Worm (Caenorhabditis elegans) whole organism, L4 larva: ENCODE data around the gene rsp-3.

Experiments
- D1046.2 ChIP-seq: fragments of 200-800 bp; sonication (Bioruptor generic); IDR thresholded peaks from 2 replicates; pipeline ENCODE4 v1.3.6; 2022; ENCODE audit warnings: missing genetic modification characterization, missing compliant biosample characterization
- F10B5.3 ChIP-seq: sonication (generic microtip); optimal IDR thresholded peaks from 2 replicates; lab custom pipeline; 2016; ENCODE audit warnings: mild to moderate bottlenecking, missing genetic modification characterization, missing compliant biosample characterization
- F44E2.7 ChIP-seq: fragments of 200-800 bp; sonication (Bioruptor generic); IDR thresholded peaks from 2 replicates; pipeline ENCODE4 v2.1.2; 2022; ENCODE audit warnings: missing genetic modification characterization, missing compliant biosample characterization
- Y105C5A.15 ChIP-seq: fragments of 200-800 bp; sonication (Bioruptor generic); IDR thresholded peaks from 2 replicates; pipeline ENCODE4 v1.3.6; 2022; ENCODE audit warnings: missing genetic modification characterization, missing compliant biosample characterization
- Y48G9A.11 ChIP-seq: fragments of 200-800 bp; sonication (Bioruptor generic); IDR thresholded peaks from 2 replicates; pipeline ENCODE4 v1.3.6; 2022; ENCODE audit warnings: missing genetic modification reagents, missing genetic modification characterization, missing compliant biosample characterization
- Y75B8A.6 ChIP-seq: fragments of 200-800 bp; sonication (Bioruptor generic); IDR thresholded peaks from 2 replicates; pipeline ENCODE4 v1.3.6; 2022; ENCODE audit warnings: missing genetic modification reagents, missing genetic modification characterization, missing compliant biosample characterization
- ZK546.5 ChIP-seq, 2 experiments: sonication (generic microtip); optimal IDR thresholded peaks; 2 replicates each; lab custom pipeline; 2017; ENCODE audit warnings: missing biosample characterization in 2 of 2, missing genetic modification characterization in 2 of 2
- aha-1 ChIP-seq: fragments of 150-350 bp; peaks from one replicate; lab custom pipeline; 2014; ENCODE audit warnings: missing biosample characterization, missing genetic modification characterization
- ama-1 ChIP-seq: fragments of 150-350 bp; optimal IDR thresholded peaks from 2 replicates; lab custom pipeline; 2014; ENCODE audit warnings: inconsistent platforms, mixed read lengths
- arid-1 ChIP-seq: fragments of 200-800 bp; sonication (Bioruptor generic); conservative IDR thresholded peaks from 2 replicates; pipeline ENCODE4 v1.3.6; 2022; ENCODE audit warnings: missing genetic modification reagents, missing genetic modification characterization, missing compliant biosample characterization
- ceh-20 ChIP-seq: fragments of 200-800 bp; sonication (Bioruptor generic); IDR thresholded peaks from 2 replicates; pipeline ENCODE4 v1.3.6; 2022; ENCODE audit warnings: missing genetic modification reagents, missing genetic modification characterization, missing compliant biosample characterization
- ceh-44 ChIP-seq: fragments of 200-800 bp; sonication (Bioruptor generic); IDR thresholded peaks from 2 replicates; pipeline ENCODE4 v1.3.6; 2022; ENCODE audit warnings: missing genetic modification reagents, missing genetic modification characterization, missing compliant biosample characterization
- ceh-82 ChIP-seq: sonication (generic microtip); optimal IDR thresholded peaks from 2 replicates; lab custom pipeline; 2017; ENCODE audit warnings: missing biosample characterization, missing genetic modification characterization
- daf-12 ChIP-seq: fragments of 150-350 bp; optimal IDR thresholded peaks from 2 replicates; lab custom pipeline; 2014; ENCODE audit warnings: missing biosample characterization, missing genetic modification reagents, missing genetic modification characterization
- daf-16 ChIP-seq, 3 experiments: sonication (generic microtip); optimal IDR thresholded peaks; 2 replicates each; lab custom pipeline; 2016 to 2017; ENCODE audit warnings: missing genetic modification characterization in 3 of 3, missing genetic modification reagents in 3 of 3, mild to moderate bottlenecking in 2 of 3, missing compliant biosample characterization in 2 of 3, missing biosample characterization in 1 of 3, moderate library complexity in 1 of 3
- daf-19 ChIP-seq: fragments of 200-800 bp; sonication (Bioruptor generic); conservative IDR thresholded peaks from 2 replicates; pipeline ENCODE4 v1.3.6; 2022; ENCODE audit warnings: missing genetic modification characterization, missing compliant biosample characterization
- dmd-8 ChIP-seq: fragments of 200-800 bp; sonication (Bioruptor generic); IDR thresholded peaks from 2 replicates; pipeline ENCODE4 v1.3.6; 2022; ENCODE audit warnings: missing genetic modification characterization, missing compliant biosample characterization
- dmd-9 ChIP-seq: fragments of 200-800 bp; sonication (Bioruptor generic); IDR thresholded peaks from 2 replicates; pipeline ENCODE4 v1.3.6; 2022; ENCODE audit warnings: missing genetic modification reagents, missing genetic modification characterization, missing compliant biosample characterization
- dpl-1 ChIP-seq: fragments of 150-350 bp; optimal IDR thresholded peaks from 2 replicates; lab custom pipeline; 2014; ENCODE audit warnings: missing biosample characterization, missing genetic modification reagents, missing genetic modification characterization
- dve-1 ChIP-seq: sonication (generic microtip); optimal IDR thresholded peaks from 2 replicates; lab custom pipeline; 2017; ENCODE audit warnings: antibody characterized with exemption, mild to moderate bottlenecking, missing genetic modification characterization, missing compliant biosample characterization; ENCODE audit not compliant: insufficient read depth
- egl-43 ChIP-seq: fragments of 200-800 bp; sonication (Bioruptor generic); IDR thresholded peaks from 2 replicates; pipeline ENCODE4 v1.3.6; 2022; ENCODE audit warnings: missing genetic modification reagents, missing genetic modification characterization, missing compliant biosample characterization
- fkh-10 ChIP-seq: fragments of 150-350 bp; optimal IDR thresholded peaks from 2 replicates; lab custom pipeline; 2014; ENCODE audit warnings: missing biosample characterization, missing genetic modification reagents, missing genetic modification characterization
- hlh-11 ChIP-seq: fragments of 200-800 bp; sonication (Bioruptor generic); optimal IDR thresholded peaks from 2 replicates; lab custom pipeline; 2018; ENCODE audit warnings: mild to moderate bottlenecking, missing genetic modification characterization, missing compliant biosample characterization
- jun-1 ChIP-seq: fragments of 150-350 bp; optimal IDR thresholded peaks from 2 replicates; lab custom pipeline; 2014; ENCODE audit warnings: missing biosample characterization, missing genetic modification reagents, missing genetic modification characterization
- lin-13 ChIP-seq: fragments of 150-350 bp; optimal IDR thresholded peaks from 2 replicates; lab custom pipeline; 2014; ENCODE audit warnings: missing biosample characterization, missing genetic modification reagents, missing genetic modification characterization
- lin-38 ChIP-seq: fragments of 200-800 bp; sonication (Bioruptor generic); IDR thresholded peaks from 2 replicates; pipeline ENCODE4 v1.3.6; 2022; ENCODE audit warnings: missing genetic modification reagents, missing genetic modification characterization, missing compliant biosample characterization
- lin-39 ChIP-seq: fragments of 150-350 bp; optimal IDR thresholded peaks from 2 replicates; lab custom pipeline; 2014; ENCODE audit warnings: missing biosample characterization, missing genetic modification reagents, missing genetic modification characterization
- madf-9 ChIP-seq: fragments of 200-800 bp; sonication (Bioruptor generic); conservative IDR thresholded peaks from 2 replicates; pipeline ENCODE4 v1.3.6; 2022; ENCODE audit warnings: missing genetic modification reagents, missing genetic modification characterization, missing compliant biosample characterization
- mdl-1 ChIP-seq, 2 experiments: fragments of 150-350 bp in 1 of 2; sonication (generic microtip) in 1 of 2; optimal IDR thresholded peaks; 2 replicates each; lab custom pipeline; 2014 to 2017; ENCODE audit warnings: missing biosample characterization in 2 of 2, missing genetic modification characterization in 2 of 2
- mep-1 ChIP-seq: fragments of 150-350 bp; sonication (generic microtip); optimal IDR thresholded peaks from 3 replicates; lab custom pipeline; 2014; ENCODE audit warnings: missing biosample characterization, missing genetic modification characterization
- mes-2 ChIP-seq: sonication (generic microtip); optimal IDR thresholded peaks from 2 replicates; lab custom pipeline; 2016; ENCODE audit warnings: missing genotype, mild to moderate bottlenecking, missing genetic modification characterization, missing compliant biosample characterization; ENCODE audit not compliant: poor library complexity, severe bottlenecking
- nhr-10 ChIP-seq: fragments of 150-350 bp; optimal IDR thresholded peaks from 2 replicates; lab custom pipeline; 2014; ENCODE audit warnings: missing biosample characterization, missing genetic modification characterization
- nhr-111 ChIP-seq: fragments of 200-800 bp; sonication (Bioruptor generic); optimal IDR thresholded peaks from 2 replicates; lab custom pipeline; 2018; ENCODE audit warnings: mild to moderate bottlenecking, missing genetic modification characterization, missing compliant biosample characterization
- nhr-237 ChIP-seq: sonication (generic microtip); optimal IDR thresholded peaks from 2 replicates; lab custom pipeline; 2017; ENCODE audit warnings: missing biosample characterization, missing genetic modification characterization
- nhr-6 ChIP-seq: fragments of 150-350 bp; optimal IDR thresholded peaks from 2 replicates; lab custom pipeline; 2014; ENCODE audit warnings: missing biosample characterization, missing genetic modification characterization
- pha-4 ChIP-seq, 2 experiments: fragments of 150-350 bp in 1 of 2; fragments of 200-800 bp in 1 of 2; sonication (Bioruptor generic) in 1 of 2; IDR thresholded peaks in 1 of 2; optimal IDR thresholded peaks in 1 of 2; 2 replicates each; pipeline versions ENCODE4 v1.3.6 to Lab custom; 2014 to 2022; ENCODE audit warnings: missing genetic modification characterization in 2 of 2, missing genetic modification reagents in 2 of 2, missing biosample characterization in 1 of 2, missing compliant biosample characterization in 1 of 2
- php-3 ChIP-seq: fragments of 200-800 bp; sonication (Bioruptor generic); IDR thresholded peaks from 2 replicates; pipeline ENCODE4 v1.3.6; 2022; ENCODE audit warnings: missing genetic modification reagents, missing genetic modification characterization, missing compliant biosample characterization
- set-16 ChIP-seq: fragments of 200-800 bp; sonication (Bioruptor generic); IDR thresholded peaks from 2 replicates; pipeline ENCODE4 v1.3.6; 2022; ENCODE audit warnings: missing genetic modification reagents, missing genetic modification characterization, missing compliant biosample characterization
- snpc-1.2 ChIP-seq: fragments of 200-800 bp; sonication (Bioruptor generic); IDR thresholded peaks from 2 replicates; pipeline ENCODE4 v1.3.6; 2022; ENCODE audit warnings: missing genetic modification reagents, missing genetic modification characterization, missing compliant biosample characterization
- snpc-4 ChIP-seq: fragments of 150-350 bp; optimal IDR thresholded peaks from 2 replicates; lab custom pipeline; 2014; ENCODE audit warnings: missing biosample characterization, missing genetic modification characterization
- unc-39 ChIP-seq: sonication (generic microtip); optimal IDR thresholded peaks from 2 replicates; lab custom pipeline; 2017; ENCODE audit warnings: missing biosample characterization, missing genetic modification characterization
- unc-62 ChIP-seq, 3 experiments: fragments of 150-350 bp in 1 of 3; sonication (generic microtip); optimal IDR thresholded peaks in 2 of 3; peaks in 1 of 3; 1 replicate in 1 of 3; 2 replicates in 2 of 3; lab custom pipeline; 2014 to 2017; ENCODE audit warnings: missing biosample characterization in 3 of 3, missing genetic modification characterization in 3 of 3, missing genetic modification reagents in 3 of 3, missing genotype in 1 of 3
- zfp-2 ChIP-seq: sonication (generic microtip); optimal IDR thresholded peaks from 2 replicates; lab custom pipeline; 2016; ENCODE audit warnings: mild to moderate bottlenecking, missing genetic modification characterization, missing compliant biosample characterization

The rsp-3 gene

DNA sequence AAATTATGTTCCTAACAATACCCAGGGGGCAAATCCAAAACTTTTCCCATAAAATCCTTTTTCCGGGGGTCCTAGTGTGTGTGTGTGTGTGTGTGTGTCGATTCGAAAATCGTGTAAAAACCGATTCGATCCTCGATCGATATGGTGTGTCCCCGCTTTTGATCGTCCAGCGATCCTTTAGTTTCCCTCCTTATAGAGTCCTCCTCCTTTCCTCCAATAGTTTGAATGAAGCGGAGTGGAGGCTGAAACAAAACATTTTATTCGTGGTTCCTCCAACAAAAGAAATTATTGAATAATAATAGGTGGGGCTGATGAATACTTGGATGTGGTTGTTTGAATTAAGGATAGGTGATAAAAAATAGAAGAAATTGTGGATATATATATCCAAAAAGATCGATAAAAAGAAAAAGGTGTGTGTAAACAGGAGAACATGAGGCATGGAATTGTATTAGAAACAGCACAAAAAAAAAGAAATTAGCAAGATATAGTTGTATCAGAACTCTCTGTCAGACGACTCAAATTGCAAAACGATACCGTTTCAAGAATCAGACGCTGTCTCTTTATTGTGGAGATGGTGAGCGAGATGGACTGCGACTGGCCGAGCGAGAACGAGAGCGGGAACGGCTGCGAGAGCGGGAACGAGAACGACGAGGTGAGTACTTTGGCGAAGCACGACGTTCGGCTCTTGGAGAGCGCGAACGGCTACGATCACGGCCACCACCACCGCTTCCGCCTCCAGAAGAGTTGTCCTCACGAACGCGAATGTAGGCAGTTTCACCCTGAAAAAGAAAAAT is 1.1 kb downstream of the rsp-3 start:
- TF ChIP-seq mes-2 (tag; lab: Kevin White, UChicago) (no peak), Y105C5A.15 (GFP tag; lab: Robert Waterston, UW) (0 out of 2 replicates have a peak, but pooled peaks have one; percentile 42), aha-1 (tag; lab: Kevin White, UChicago) (peak; percentile 64), snpc-4 (tag; lab: Kevin White, UChicago) (no peak), nhr-6 (no peak), pha-4 (GFP tag; IDR thresholded peaks at IDR 0.05; lab: Robert Waterston, UW) (0 out of 2 replicates have a peak, but pooled peaks have one; percentile 28), pha-4 (tag; optimal IDR thresholded peaks at IDR 0.05; lab: Kevin White, UChicago) (no peak), arid-1 (0 out of 2 replicates have a peak, but pooled peaks have one; percentile 16), dpl-1 (GFP tag; lab: Kevin White, UChicago) (no peak), dmd-9 (no peak), F44E2.7 (GFP tag; lab: Robert Waterston, UW) (no peak), Y48G9A.11 (peak; percentile 62; the same call in 1 of the 2 replicates), unc-62 (GFP tag; optimal IDR thresholded peaks at IDR 0.05 in 1 of 2; lab: Kevin White, UChicago) (no peak), unc-62 (tag; optimal IDR thresholded peaks at IDR 0.05; lab: Kevin White, UChicago) (no peak), egl-43 (no peak), lin-39 (no peak), set-16 (peak; percentile 70), ceh-44 (no peak), snpc-1.2 (GFP tag; lab: Robert Waterston, UW) (no peak), zfp-2 (tag; lab: Kevin White, UChicago) (no peak), dmd-8 (GFP tag; lab: Robert Waterston, UW) (0 out of 2 replicates have a peak, but pooled peaks have one; percentile 32), lin-38 (GFP tag; lab: Robert Waterston, UW) (peak; percentile 43), daf-12 (tag; lab: Kevin White, UChicago) (no peak)

- TF ChIP-seq lin-38 (GFP tag; lab: Robert Waterston, UW) (no peak; the same call in 1 of the 2 replicates), set-16 (no peak), unc-39 (tag; lab: Kevin White, UChicago) (no peak), snpc-4 (tag; lab: Kevin White, UChicago) (no peak), Y75B8A.6 (GFP tag; lab: Robert Waterston, UW) (no peak), D1046.2 (GFP tag; lab: Robert Waterston, UW) (0 out of 2 replicates have a peak, but pooled peaks have one; percentile 62), jun-1 (tag; lab: Kevin White, UChicago) (no peak), nhr-6 (no peak), F10B5.3 (no peak), daf-19 (GFP tag; lab: Robert Waterston, UW) (no peak), ama-1 (peak; percentile 58), fkh-10 (GFP tag; lab: Kevin White, UChicago) (no peak), ZK546.5 (tag; optimal IDR thresholded peaks at IDR 0.05; lab: Kevin White, UChicago) (no peak), F44E2.7 (GFP tag; lab: Robert Waterston, UW) (no peak), ceh-20 (GFP tag; lab: Robert Waterston, UW) (no peak), madf-9 (GFP tag; lab: Robert Waterston, UW) (no peak), dve-1 (tag; lab: Kevin White, UChicago) (no peak), ceh-82 (no peak), snpc-1.2 (GFP tag; lab: Robert Waterston, UW) (no peak), egl-43 (no peak), daf-16 (GFP tag; optimal IDR thresholded peaks at IDR 0.05; lab: Kevin White, UChicago) (no peak), daf-16 (tag; optimal IDR thresholded peaks at IDR 0.05; lab: Kevin White, UChicago) (peak; percentile 3), aha-1 (tag; lab: Kevin White, UChicago) (peak; percentile 58), nhr-111 (GFP tag; lab: Kevin White, UChicago) (no peak), hlh-11 (tag; lab: Kevin White, UChicago) (no peak), dmd-8 (GFP tag; lab: Robert Waterston, UW) (no peak), php-3 (no peak), zfp-2 (tag; lab: Kevin White, UChicago) (no peak), lin-13 (GFP tag; lab: Kevin White, UChicago) (no peak), nhr-237 (tag; lab: Kevin White, UChicago) (no peak), nhr-10 (tag; lab: Kevin White, UChicago) (no peak), Y105C5A.15 (GFP tag; lab: Robert Waterston, UW) (no peak), mdl-1 (tag; optimal IDR thresholded peaks at IDR 0.05; lab: Kevin White, UChicago) (no peak), mep-1 (no peak)
Observed at ce11 chrIII:12685372-12686298, 2.1 kb downstream of the rsp-3 start.
